Worm (Caenorhabditis elegans): ENCODE results near the gene idpp-14.

- TF ChIP-seq ceh-36 (tag; optimal IDR thresholded peaks at IDR 0.05) (no peak), hnd-1 (tag; optimal IDR thresholded peaks at IDR 0.05) (no peak), ama-1 (optimal IDR thresholded peaks at IDR 0.05) (no peak), ceh-13 (GFP tag; optimal IDR thresholded peaks at IDR 0.05) (no peak)
Observed at ce11 chrX:16078695-16079094, 3.5 kb upstream of the idpp-14 start.
